Fruit fly (Drosophila melanogaster): ENCODE measurements around the gene ssp.

The ssp gene

dm6 chr3L:12101924-12102383 is 16.1 kb upstream of the ssp start (continued):
- no peak for TF ChIP-seq CG1621 (tag; optimal IDR thresholded peaks at IDR 0.05)
- TF ChIP-seq fkh (GFP tag; optimal IDR thresholded peaks at IDR 0.05), result no peak
- no peak for TF ChIP-seq Eip93F (GFP tag; optimal IDR thresholded peaks at IDR 0.05)
- TF ChIP-seq OdsH (GFP tag; optimal IDR thresholded peaks at IDR 0.05), result peak; percentile 71
- TF ChIP-seq Ets96B (tag; optimal IDR thresholded peaks at IDR 0.05), result peak; percentile 81
- peak; percentile 46 for TF ChIP-seq CG11762 (GFP tag; optimal IDR thresholded peaks at IDR 0.05; ENCODE audit: insufficient read depth)
- TF ChIP-seq CG3032 (tag; optimal IDR thresholded peaks at IDR 0.05), result peak; percentile 80
- TF ChIP-seq CG6792 (GFP tag; optimal IDR thresholded peaks at IDR 0.05), result peak; percentile 45
- peak; percentile 49 for TF ChIP-seq svp (GFP tag)
- peak; percentile 20; the same call in 1 of the 3 replicates for TF ChIP-seq CG6163 (GFP tag; IDR thresholded peaks at IDR 0.05)
- TF ChIP-seq CG32006 (GFP tag; optimal IDR thresholded peaks at IDR 0.05), result peak; percentile 87
- peak; percentile 59 for TF ChIP-seq acj6 (GFP tag; optimal IDR thresholded peaks at IDR 0.05)
- TF ChIP-seq CG6276 (GFP tag; optimal IDR thresholded peaks at IDR 0.05), result peak; percentile 63
- no peak for TF ChIP-seq CG6854 (GFP tag; optimal IDR thresholded peaks at IDR 0.05)
- peak; percentile 3 for TF ChIP-seq lz (GFP tag; optimal IDR thresholded peaks at IDR 0.05)
- peak in 1 of 2 experiments; percentile 72 for TF ChIP-seq salr (GFP tag; optimal IDR thresholded peaks at IDR 0.05)
- peak; percentile 67 for TF ChIP-seq CG4318 (GFP tag; optimal IDR thresholded peaks at IDR 0.05)
- TF ChIP-seq CG9139 (GFP tag; optimal IDR thresholded peaks at IDR 0.05), result peak; percentile 46
- TF ChIP-seq Sox15 (GFP tag; optimal IDR thresholded peaks at IDR 0.05), result peak; percentile 14
- TF ChIP-seq cyc (GFP tag; optimal IDR thresholded peaks at IDR 0.05), result no peak
- TF ChIP-seq CG34406 (GFP tag; optimal IDR thresholded peaks at IDR 0.05), result peak; percentile 64
- TF ChIP-seq CG11294 (GFP tag; IDR thresholded peaks at IDR 0.05), result no peak

- TF ChIP-seq svp (GFP tag), result peak; percentile 25
- TF ChIP-seq CG11762 (GFP tag; optimal IDR thresholded peaks at IDR 0.05; ENCODE audit: insufficient read depth), result no peak
- no peak for TF ChIP-seq Ets21C (GFP tag; optimal IDR thresholded peaks at IDR 0.05)
Observed at dm6 chr3L:12107378-12107777, 10.7 kb upstream of the ssp start.

- TF ChIP-seq CG11762 (GFP tag; optimal IDR thresholded peaks at IDR 0.05; ENCODE audit: insufficient read depth), result no peak
- peak; percentile 29; the same call in 1 of the 2 replicates for TF ChIP-seq Gug (GFP tag; IDR thresholded peaks at IDR 0.05)
- no peak for TF ChIP-seq CG6854 (GFP tag; optimal IDR thresholded peaks at IDR 0.05)
- TF ChIP-seq CG32006 (GFP tag; optimal IDR thresholded peaks at IDR 0.05), result peak; percentile 10
- TF ChIP-seq CG10631 (GFP tag; optimal IDR thresholded peaks at IDR 0.05), result peak; percentile 0
- no peak for TF ChIP-seq Eip93F (GFP tag; optimal IDR thresholded peaks at IDR 0.05)
- TF ChIP-seq Eip78C (GFP tag), result peak; percentile 82
- no peak for TF ChIP-seq spab (GFP tag; optimal IDR thresholded peaks at IDR 0.05)
- TF ChIP-seq topi (GFP tag; optimal IDR thresholded peaks at IDR 0.05), result peak; percentile 40
- TF ChIP-seq CG11902 (GFP tag; optimal IDR thresholded peaks at IDR 0.05), result no peak
- TF ChIP-seq CG9139 (GFP tag; optimal IDR thresholded peaks at IDR 0.05), result no peak
- TF ChIP-seq CG8119 (GFP tag; IDR thresholded peaks at IDR 0.05), result peak; percentile 68
- TF ChIP-seq Hr4 (GFP tag; optimal IDR thresholded peaks at IDR 0.05), result no peak
- TF ChIP-seq CG15336 (GFP tag; IDR thresholded peaks at IDR 0.05), result peak; percentile 64
- no peak for TF ChIP-seq salr (GFP tag; optimal IDR thresholded peaks at IDR 0.05)
- TF ChIP-seq Hr39 (GFP tag; optimal IDR thresholded peaks at IDR 0.05), result no peak
- no peak for TF ChIP-seq CG8319 (GFP tag; optimal IDR thresholded peaks at IDR 0.05)
- peak; percentile 23 for TF ChIP-seq esn (GFP tag; optimal IDR thresholded peaks at IDR 0.05)
- TF ChIP-seq svp (GFP tag), result peak; percentile 70
- TF ChIP-seq CG6163 (GFP tag; IDR thresholded peaks at IDR 0.05), result peak; percentile 40; the same call in 2 of the 3 replicates
- no peak for TF ChIP-seq dac (GFP tag; optimal IDR thresholded peaks at IDR 0.05)
- TF ChIP-seq CG10669 (GFP tag; optimal IDR thresholded peaks at IDR 0.05), result peak; percentile 3
- no peak for TF ChIP-seq Sox14 (GFP tag; optimal IDR thresholded peaks at IDR 0.05)
- TF ChIP-seq CG3919 (GFP tag; optimal IDR thresholded peaks at IDR 0.05), result no peak
- peak; percentile 37; the same call in 2 of the 3 replicates for TF ChIP-seq eg (GFP tag; IDR thresholded peaks at IDR 0.05)
- TF ChIP-seq Ets21C (GFP tag; optimal IDR thresholded peaks at IDR 0.05), result no peak
- no peak for TF ChIP-seq CG6808 (GFP tag; optimal IDR thresholded peaks at IDR 0.05)
Observed at dm6 chr3L:12108515-12108914, 9.5 kb upstream of the ssp start.
